Fruit fly (Drosophila melanogaster): ENCODE data around the gene Naa30A.

The Naa30A gene

DNA sequence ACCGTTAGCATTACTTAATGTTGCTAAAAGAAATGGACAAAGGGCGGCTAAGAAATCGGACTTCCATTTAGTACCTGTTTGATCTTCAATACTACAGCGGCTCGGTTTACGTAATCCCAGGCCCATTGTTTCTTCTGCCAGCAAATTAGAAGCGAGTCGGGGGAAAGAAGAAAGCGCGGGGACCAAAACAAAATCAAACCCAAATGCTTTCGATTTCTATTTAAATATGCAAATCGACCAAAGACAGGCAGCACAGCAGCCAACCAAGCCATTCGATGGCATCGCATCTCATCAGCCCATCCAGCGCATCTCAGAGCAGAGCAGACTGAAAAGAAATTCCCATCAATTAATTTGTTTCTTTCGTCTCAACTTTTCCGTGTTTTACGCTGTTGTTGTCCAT lies 29.4 kb upstream of the Naa30A start:
- no peak for TF ChIP-seq CG8159 (tag; optimal IDR thresholded peaks at IDR 0.05)
- no peak for TF ChIP-seq CG34367 (tag; optimal IDR thresholded peaks at IDR 0.05)
- TF ChIP-seq CG32121 (GFP tag; IDR thresholded peaks at IDR 0.05): no peak
- no peak for TF ChIP-seq Pif1A (GFP tag; optimal IDR thresholded peaks at IDR 0.05)
- no peak for TF ChIP-seq Snoo (tag; optimal IDR thresholded peaks at IDR 0.05)
- TF ChIP-seq CG15710 (tag; optimal IDR thresholded peaks at IDR 0.05): no peak
- no peak for TF ChIP-seq CG12605 (GFP tag; IDR thresholded peaks at IDR 0.05)
- TF ChIP-seq gl (tag; optimal IDR thresholded peaks at IDR 0.05): no peak

DNA sequence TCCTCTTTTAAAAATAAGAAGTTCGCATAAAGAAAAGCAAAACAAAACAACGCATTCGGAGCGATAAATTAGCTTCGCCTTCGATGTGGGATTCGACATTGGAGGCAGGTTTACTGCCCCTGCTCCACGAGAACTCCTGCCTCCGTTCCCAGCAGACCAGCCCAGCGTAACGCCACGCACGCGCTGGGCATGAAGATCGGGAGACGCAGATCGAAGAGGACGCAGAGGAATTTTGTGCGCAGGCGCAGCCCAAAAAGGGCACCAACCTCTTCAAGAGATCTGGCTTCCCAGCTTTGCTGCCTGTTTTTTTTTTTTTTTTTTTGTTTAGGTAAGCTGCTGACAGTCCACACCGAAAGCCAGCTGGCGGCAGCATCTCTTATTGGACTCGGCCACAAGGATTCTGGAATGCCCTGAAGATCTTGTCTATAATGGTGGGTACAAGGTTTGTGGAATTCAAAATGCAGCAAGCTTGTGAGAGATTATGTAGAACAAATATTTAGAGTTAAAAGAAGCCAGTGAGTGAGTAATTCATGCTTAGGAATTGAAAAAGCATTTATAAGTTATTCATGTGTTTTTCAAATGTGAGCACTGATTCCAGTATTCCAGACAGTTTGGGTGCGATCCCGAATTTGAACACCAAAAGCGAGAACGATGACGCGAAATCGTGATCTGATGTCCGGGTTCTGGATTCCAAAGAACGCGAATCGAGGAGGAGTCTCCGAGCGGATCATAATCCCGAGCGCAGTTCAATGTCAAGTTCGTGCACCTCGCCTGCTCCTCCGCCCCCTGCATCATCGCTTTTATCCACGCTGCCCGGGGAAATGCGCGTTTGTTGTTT lies 21.5 kb upstream of the Naa30A start:
- TF ChIP-seq CG8301 (tag; optimal IDR thresholded peaks at IDR 0.05) (no peak), CG4496 (GFP tag; IDR thresholded peaks at IDR 0.05) (no peak), CG12605 (GFP tag; IDR thresholded peaks at IDR 0.05) (no peak), CG10348 (GFP tag; IDR thresholded peaks at IDR 0.05) (no peak), D1 (tag; optimal IDR thresholded peaks at IDR 0.05) (no peak), Snoo (tag; optimal IDR thresholded peaks at IDR 0.05) (peak; percentile 29), CG32121 (GFP tag; IDR thresholded peaks at IDR 0.05) (no peak), CG8159 (tag; optimal IDR thresholded peaks at IDR 0.05) (peak; percentile 3), CG13204 (GFP tag; optimal IDR thresholded peaks at IDR 0.05) (peak; percentile 10), fd96Ca (GFP tag; IDR thresholded peaks at IDR 0.05) (no peak), Pif1A (GFP tag; optimal IDR thresholded peaks at IDR 0.05) (no peak), rn (GFP tag; IDR thresholded peaks at IDR 0.05) (no peak), EcR (GFP tag; optimal IDR thresholded peaks at IDR 0.05) (peak; percentile 84), Pif1B (GFP tag; optimal IDR thresholded peaks at IDR 0.05) (no peak), CG9948 (tag; optimal IDR thresholded peaks at IDR 0.05) (no peak), CG34367 (tag; optimal IDR thresholded peaks at IDR 0.05) (no peak), CG17806 (tag; optimal IDR thresholded peaks at IDR 0.05) (no peak), gl (tag; optimal IDR thresholded peaks at IDR 0.05) (no peak), Ets98B (GFP tag; IDR thresholded peaks at IDR 0.05) (no peak), CG15710 (tag; optimal IDR thresholded peaks at IDR 0.05) (no peak), CG14655 (GFP tag; optimal IDR thresholded peaks at IDR 0.05) (peak; percentile 18)

dm6 chrX:1321043-1321442 lies 20.9 kb upstream of the Naa30A start:
- TF ChIP-seq D1 (tag; optimal IDR thresholded peaks at IDR 0.05): no peak
- TF ChIP-seq CG8301 (tag; optimal IDR thresholded peaks at IDR 0.05): no peak
- TF ChIP-seq EcR (GFP tag; optimal IDR thresholded peaks at IDR 0.05): peak; percentile 46
- TF ChIP-seq CG8159 (tag; optimal IDR thresholded peaks at IDR 0.05): no peak
- no peak for TF ChIP-seq Ets98B (GFP tag; IDR thresholded peaks at IDR 0.05)
- no peak for TF ChIP-seq fd96Ca (GFP tag; IDR thresholded peaks at IDR 0.05)

DNA sequence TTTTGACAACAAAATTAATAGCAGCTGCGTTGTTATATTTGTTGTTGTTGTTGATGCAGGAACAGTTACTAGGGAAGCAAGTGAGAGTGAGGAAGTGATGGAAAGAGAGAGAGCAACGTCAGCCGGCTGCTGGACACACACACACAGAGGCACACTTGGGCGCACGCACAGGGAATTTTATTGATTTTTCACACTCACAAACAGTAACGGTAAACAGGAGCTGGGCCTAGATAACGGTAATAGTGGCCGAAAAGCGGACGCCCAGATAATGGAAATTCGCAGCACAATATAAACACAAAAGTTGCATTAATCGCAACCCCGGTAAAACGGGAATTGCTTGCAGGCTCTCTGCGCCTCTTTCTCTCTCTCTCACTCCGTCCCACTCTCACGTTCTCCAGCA lies 20.2 kb upstream of the Naa30A start:
- TF ChIP-seq CG34367 (tag; optimal IDR thresholded peaks at IDR 0.05) (no peak), CG13204 (GFP tag; optimal IDR thresholded peaks at IDR 0.05) (no peak), CG8301 (tag; optimal IDR thresholded peaks at IDR 0.05) (no peak), Pif1A (GFP tag; optimal IDR thresholded peaks at IDR 0.05) (no peak), CG32121 (GFP tag; IDR thresholded peaks at IDR 0.05) (no peak), EcR (GFP tag; optimal IDR thresholded peaks at IDR 0.05) (no peak), CG15710 (tag; optimal IDR thresholded peaks at IDR 0.05) (no peak), Pif1B (GFP tag; optimal IDR thresholded peaks at IDR 0.05) (no peak), Ets98B (GFP tag; IDR thresholded peaks at IDR 0.05) (no peak), CG12605 (GFP tag; IDR thresholded peaks at IDR 0.05) (no peak), Snoo (tag; optimal IDR thresholded peaks at IDR 0.05) (no peak), fd96Ca (GFP tag; IDR thresholded peaks at IDR 0.05) (no peak), CG14655 (GFP tag; optimal IDR thresholded peaks at IDR 0.05) (no peak), CG9948 (tag; optimal IDR thresholded peaks at IDR 0.05) (no peak), gl (tag; optimal IDR thresholded peaks at IDR 0.05) (no peak), rn (GFP tag; IDR thresholded peaks at IDR 0.05) (no peak), CG10348 (GFP tag; IDR thresholded peaks at IDR 0.05) (no peak), CG8159 (tag; optimal IDR thresholded peaks at IDR 0.05) (no peak), CG17806 (tag; optimal IDR thresholded peaks at IDR 0.05) (no peak), CG4496 (GFP tag; IDR thresholded peaks at IDR 0.05) (no peak)

dm6 chrX:1322214-1322613 lies 19.7 kb upstream of the Naa30A start, which contains the start of gene DAAM:
DAAM (minus strand) TSS chrX:1322362.
- TF ChIP-seq CG32121 (GFP tag; IDR thresholded peaks at IDR 0.05) (0 out of 2 replicates have a peak, but pooled peaks have one; percentile 16), CG34367 (tag; optimal IDR thresholded peaks at IDR 0.05) (no peak), gl (tag; optimal IDR thresholded peaks at IDR 0.05) (no peak), CG4496 (GFP tag; IDR thresholded peaks at IDR 0.05) (peak; percentile 39; the same call in 1 of the 3 replicates), CG13204 (GFP tag; optimal IDR thresholded peaks at IDR 0.05) (no peak), CG8301 (tag; optimal IDR thresholded peaks at IDR 0.05) (no peak), Pif1B (GFP tag; optimal IDR thresholded peaks at IDR 0.05) (no peak), EcR (GFP tag; optimal IDR thresholded peaks at IDR 0.05) (peak; percentile 13), fd96Ca (GFP tag; IDR thresholded peaks at IDR 0.05) (no peak)

DNA sequence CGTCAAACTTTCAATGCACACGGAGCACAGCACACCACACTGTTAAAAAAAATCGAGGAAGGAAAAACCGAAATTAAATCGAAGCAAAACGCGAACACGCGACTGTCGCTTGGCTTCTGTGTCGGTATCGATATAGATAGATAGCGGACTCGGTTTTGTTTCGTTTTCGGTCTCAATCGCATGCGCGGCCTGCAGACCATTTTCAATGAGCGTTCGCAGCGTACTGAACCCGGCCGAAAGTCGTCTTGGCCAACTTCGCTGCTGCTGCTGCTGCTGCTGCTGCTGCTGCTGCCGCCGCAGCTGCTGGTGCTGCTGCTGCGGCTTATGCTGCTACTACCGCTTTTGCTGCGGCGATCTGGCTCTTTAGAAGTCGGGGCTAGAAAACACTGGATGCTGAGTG lies 3.9 kb upstream of the Naa30A start:
- no peak for TF ChIP-seq D1 (tag; optimal IDR thresholded peaks at IDR 0.05)
- peak; percentile 56 for TF ChIP-seq EcR (GFP tag; optimal IDR thresholded peaks at IDR 0.05)
- 0 out of 3 replicates have a peak, but pooled peaks have one; percentile 14 for TF ChIP-seq fd96Ca (GFP tag; IDR thresholded peaks at IDR 0.05)
- TF ChIP-seq Ets98B (GFP tag; IDR thresholded peaks at IDR 0.05): peak; percentile 56; the same call in 1 of the 2 replicates
- TF ChIP-seq CG14655 (GFP tag; optimal IDR thresholded peaks at IDR 0.05): no peak
- TF ChIP-seq rn (GFP tag; IDR thresholded peaks at IDR 0.05): no peak
- 0 out of 2 replicates have a peak, but pooled peaks have one; percentile 10 for TF ChIP-seq CG32121 (GFP tag; IDR thresholded peaks at IDR 0.05)
- TF ChIP-seq CG13204 (GFP tag; optimal IDR thresholded peaks at IDR 0.05): peak; percentile 76
- no peak for TF ChIP-seq Pif1A (GFP tag; optimal IDR thresholded peaks at IDR 0.05)
